Worm (Caenorhabditis elegans): Measurements from ENCODE around the gene unc-42.

- no peak for TF ChIP-seq ceh-18 (tag; optimal IDR thresholded peaks at IDR 0.05)
- TF ChIP-seq ceh-48 (tag; optimal IDR thresholded peaks at IDR 0.05) = no peak
- no peak for TF ChIP-seq hlh-8 (tag; optimal IDR thresholded peaks at IDR 0.05)
- TF ChIP-seq dve-1 (tag; optimal IDR thresholded peaks at IDR 0.05) = no peak
- no peak for TF ChIP-seq rnt-1 (tag; optimal IDR thresholded peaks at IDR 0.05)
Measured at ce11 chrV:9765622-9766021, 3.6 kb downstream of the unc-42 start.
